Fruit fly (Drosophila melanogaster): ENCODE data around the gene cu.

dm6 chr3R:11199227-11199835, 1.9 kb downstream of the cu start:
- TF ChIP-seq Dll (optimal IDR thresholded peaks at IDR 0.05) (no peak), usp (GFP tag; optimal IDR thresholded peaks at IDR 0.05) (no peak), pan (optimal IDR thresholded peaks at IDR 0.05) (no peak)
